Worm (Caenorhabditis elegans): Measurements from ENCODE around the gene F46C8.1.

F46C8.1 gene

ce11 chrX:7548158-7548557, at the start of gene F46C8.1:
Gene F46C8.1 (plus strand): TSS chrX:7548458.
- TF ChIP-seq Y95B8A.8 (GFP tag; IDR thresholded peaks at IDR 0.05) (no peak), pbrm-1 (GFP tag; IDR thresholded peaks at IDR 0.05) (no peak), F33H1.4 (GFP tag; IDR thresholded peaks at IDR 0.05) (no peak), B0261.1 (tag; optimal IDR thresholded peaks at IDR 0.05) (no peak), madf-8 (GFP tag; conservative IDR thresholded peaks at IDR 0.05) (no peak), lag-1 (GFP tag; IDR thresholded peaks at IDR 0.05) (no peak), T07F8.4 (tag; optimal IDR thresholded peaks at IDR 0.05) (no peak), ccch-3 (GFP tag; optimal IDR thresholded peaks at IDR 0.05) (no peak)

- TF ChIP-seq tlf-1 (GFP tag; optimal IDR thresholded peaks at IDR 0.05) (peak; percentile 31), nhr-27 (tag; optimal IDR thresholded peaks at IDR 0.05) (no peak), ekl-4 (GFP tag; IDR thresholded peaks at IDR 0.05) (0 out of 2 replicates have a peak, but pooled peaks have one; percentile 42), nhr-90 (tag; optimal IDR thresholded peaks at IDR 0.05) (peak; percentile 42), F10E7.11 (tag; optimal IDR thresholded peaks at IDR 0.05) (no peak), ZK185.1 (tag; optimal IDR thresholded peaks at IDR 0.05; ENCODE audit: poor library complexity, severe bottlenecking) (peak; percentile 88), dpl-1 (GFP tag; optimal IDR thresholded peaks at IDR 0.05) (no peak), C17E4.6 (GFP tag; IDR thresholded peaks at IDR 0.05) (0 out of 2 replicates have a peak, but pooled peaks have one; percentile 33), rec-8 (tag; optimal IDR thresholded peaks at IDR 0.05) (no peak), lin-26 (GFP tag; IDR thresholded peaks at IDR 0.05) (no peak), ets-4 (GFP tag; optimal IDR thresholded peaks at IDR 0.05) (peak; percentile 59), nhr-80 (tag; optimal IDR thresholded peaks at IDR 0.05) (peak; percentile 97), bed-1 (GFP tag; IDR thresholded peaks at IDR 0.05) (no peak), madf-10 (tag; optimal IDR thresholded peaks at IDR 0.05) (peak; percentile 71), xnd-1 (tag; optimal IDR thresholded peaks at IDR 0.05) (no peak), ztf-28 (GFP tag; IDR thresholded peaks at IDR 0.05) (no peak), hrde-1 (tag; optimal IDR thresholded peaks at IDR 0.05; ENCODE audit: borderline replicate concordance) (no peak), mel-28 (tag; optimal IDR thresholded peaks at IDR 0.05; ENCODE audit: borderline replicate concordance) (no peak), attf-5 (GFP tag; optimal IDR thresholded peaks at IDR 0.05) (peak; percentile 93), pbrm-1 (GFP tag; IDR thresholded peaks at IDR 0.05) (peak; percentile 85), sea-2 (GFP tag; IDR thresholded peaks at IDR 0.05) (no peak), attf-6 (GFP tag; IDR thresholded peaks at IDR 0.05) (no peak), snpc-1.1 (tag; optimal IDR thresholded peaks at IDR 0.05; ENCODE audit: insufficient read depth) (no peak), aptf-3 (GFP tag; IDR thresholded peaks at IDR 0.05) (no peak), bed-2 (GFP tag; IDR thresholded peaks at IDR 0.05) (no peak), ama-1 (optimal IDR thresholded peaks at IDR 0.05) (no peak), ama-1 (GFP tag; optimal IDR thresholded peaks at IDR 0.05) (no peak), T07F8.4 (tag; optimal IDR thresholded peaks at IDR 0.05) (no peak), zim-3 (tag; optimal IDR thresholded peaks at IDR 0.05) (no peak), hlh-26 (GFP tag; conservative IDR thresholded peaks at IDR 0.05) (no peak), chd-7 (tag; optimal IDR thresholded peaks at IDR 0.05) (peak; percentile 69), akir-1 (GFP tag; optimal IDR thresholded peaks at IDR 0.05) (no peak), ztf-22 (GFP tag; optimal IDR thresholded peaks at IDR 0.05) (no peak), hmg-1.2 (GFP tag; IDR thresholded peaks at IDR 0.05) (peak; percentile 63), nfyb-1 (GFP tag; IDR thresholded peaks at IDR 0.05) (peak; percentile 54), F39B2.1 (GFP tag; IDR thresholded peaks at IDR 0.05) (no peak), F33H1.4 (GFP tag; IDR thresholded peaks at IDR 0.05) (no peak), nhr-179 (tag; optimal IDR thresholded peaks at IDR 0.05) (no peak), F57C9.4 (tag; optimal IDR thresholded peaks at IDR 0.05) (no peak), cebp-1 (GFP tag; IDR thresholded peaks at IDR 0.05) (peak; percentile 63), cebp-1 (tag; optimal IDR thresholded peaks at IDR 0.05) (peak; percentile 91), B0261.1 (tag; optimal IDR thresholded peaks at IDR 0.05) (peak; percentile 7), T26A5.8 (tag; optimal IDR thresholded peaks at IDR 0.05) (no peak)
These were observed 47.3 kb upstream of the F46C8.1 start, which contains the start of gene uggt-1 for ce11 chrX:7500970-7501369. Gene uggt-1 (minus strand): TSS chrX:7500982.
